Fruit fly (Drosophila melanogaster) Kc167 (cell line): ENCODE data around the gene Ddx56.

Experiments
- Sin3A ChIP-seq: fragments of >200 bp; optimal IDR thresholded peaks from 2 replicates; lab custom pipeline; 2018; ENCODE audit warnings: missing external identifiers
- h ChIP-seq: fragments of >200 bp; optimal IDR thresholded peaks from 3 replicates; lab custom pipeline; 2018; ENCODE audit warnings: missing external identifiers
- insv ChIP-seq: fragments of >200 bp; optimal IDR thresholded peaks from 3 replicates; lab custom pipeline; 2018; ENCODE audit warnings: missing external identifiers
- psq ChIP-seq: fragments of >200 bp; optimal IDR thresholded peaks from 2 replicates; lab custom pipeline; 2017; ENCODE audit warnings: missing external identifiers
- ttk ChIP-seq: sonication (Bioruptor generic); optimal IDR thresholded peaks from 2 replicates; lab custom pipeline; 2017; ENCODE audit warnings: missing external identifiers

dm6 chrX:21339476-21339931 lies 48.2 kb downstream of the Ddx56 start, which contains the start of the genes tty and fliI:
- TF ChIP-seq psq (lab: Kevin White, UChicago), result no peak
- no peak for TF ChIP-seq Sin3A (lab: Kevin White, UChicago)
- TF ChIP-seq insv, result no peak
- TF ChIP-seq ttk (lab: Kevin White, UChicago), result no peak
- no peak for TF ChIP-seq h (lab: Kevin White, UChicago)
